Fruit fly (Drosophila melanogaster): Measurements from ENCODE around the gene CG15239.

- TF ChIP-seq CTCF (optimal IDR thresholded peaks at IDR 0.05) (no peak), CG8478 (optimal IDR thresholded peaks at IDR 0.05) (no peak)
These were observed 46.7 kb downstream of the CG15239 start, which contains the start of gene CG42541 for dm6 chrX:3930528-3931251.
